Fruit fly (Drosophila melanogaster) S2 (cell line): ENCODE data around the gene CG43254.

ENCODE experiments used
- CG8478 ChIP-seq: fragments of >200 bp; optimal IDR thresholded peaks from 2 replicates; lab custom pipeline; 2018
- CTCF ChIP-seq, 2 experiments: fragments of >200 bp; optimal IDR thresholded peaks; 2 replicates each; lab custom pipeline; 2018

dm6 chr3R:7749993-7750392 lies 10.6 kb upstream of the CG43254 start, which contains the start of gene pyd3:
- TF ChIP-seq CTCF (optimal IDR thresholded peaks at IDR 0.05; lab: Kevin White, UChicago) (no peak), CG8478 (no peak)
